Fruit fly (Drosophila melanogaster) Kc167 (cell line): ENCODE results near the gene CG9018.

Experiments used
- Myc ChIP-seq: fragments of >200 bp; optimal IDR thresholded peaks from 2 replicates; lab custom pipeline; 2017; ENCODE audit warnings: missing external identifiers
- Sin3A ChIP-seq: fragments of >200 bp; optimal IDR thresholded peaks from 2 replicates; lab custom pipeline; 2018; ENCODE audit warnings: missing external identifiers
- h ChIP-seq: fragments of >200 bp; optimal IDR thresholded peaks from 3 replicates; lab custom pipeline; 2018; ENCODE audit warnings: missing external identifiers
- insv ChIP-seq: fragments of >200 bp; optimal IDR thresholded peaks from 3 replicates; lab custom pipeline; 2018; ENCODE audit warnings: missing external identifiers
- psq ChIP-seq: fragments of >200 bp; optimal IDR thresholded peaks from 2 replicates; lab custom pipeline; 2017; ENCODE audit warnings: missing external identifiers
- ttk ChIP-seq: sonication (Bioruptor generic); optimal IDR thresholded peaks from 2 replicates; lab custom pipeline; 2017; ENCODE audit warnings: missing external identifiers

Gene CG9018

DNA sequence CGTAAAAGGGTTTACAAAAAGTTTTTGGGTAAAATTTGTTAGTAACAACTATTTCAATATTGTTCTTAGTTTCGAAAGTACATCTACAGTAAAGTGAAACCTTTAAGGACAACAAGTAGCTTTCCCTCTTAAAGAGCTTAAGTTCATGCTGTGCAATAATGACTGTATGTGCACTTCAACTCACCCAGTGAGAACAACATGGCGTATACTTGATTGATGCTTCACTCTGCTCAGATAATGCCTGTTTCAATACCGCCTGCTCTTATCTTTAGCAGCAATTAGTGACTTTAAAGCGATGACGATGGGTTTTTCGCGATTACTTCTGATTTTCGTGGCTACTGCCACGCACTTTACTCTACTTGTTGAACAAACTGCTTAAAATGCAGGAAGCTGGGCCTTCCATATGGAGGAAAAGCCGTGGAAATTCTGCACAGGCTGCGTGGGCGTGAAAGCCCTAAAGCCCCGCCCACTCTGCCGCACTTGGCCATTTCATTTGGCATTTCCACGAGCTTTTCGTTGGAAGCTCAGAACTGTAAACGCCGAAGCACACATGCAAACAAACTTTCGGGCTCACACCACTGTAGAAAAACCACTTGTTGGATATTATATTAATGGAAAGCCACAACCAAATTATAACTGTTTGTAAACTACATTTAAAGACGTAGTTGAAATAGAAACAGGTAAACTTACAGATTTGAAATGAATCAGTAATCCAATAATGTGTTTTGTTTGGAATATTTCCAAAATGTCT, 19.7 kb upstream of the CG9018 start:
- no peak for TF ChIP-seq Sin3A (lab: Kevin White, UChicago)
- TF ChIP-seq h (lab: Kevin White, UChicago): no peak
- TF ChIP-seq Myc: no peak
- TF ChIP-seq psq (lab: Kevin White, UChicago): no peak
- no peak for TF ChIP-seq insv (lab: Kevin White, UChicago)
- TF ChIP-seq ttk (lab: Kevin White, UChicago): no peak

DNA sequence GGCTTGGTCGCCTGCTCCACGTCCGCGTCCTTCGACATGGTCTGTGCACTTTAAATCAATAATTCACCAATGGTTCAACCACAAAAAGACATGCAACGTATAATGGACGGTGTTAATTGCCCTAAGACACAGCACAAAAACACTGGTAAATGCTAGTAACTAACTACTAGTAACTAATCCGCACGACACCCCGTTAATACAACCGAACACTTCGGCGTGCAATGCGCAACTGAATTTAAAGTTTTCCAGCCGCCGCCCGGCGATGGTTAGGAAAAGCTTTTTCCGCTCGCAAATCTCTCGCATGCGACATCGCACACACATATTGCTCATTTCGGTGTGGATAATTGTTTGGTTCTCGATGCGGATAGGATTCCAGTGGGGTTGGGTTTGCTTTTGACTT, 18.9 kb upstream of the CG9018 start:
- TF ChIP-seq ttk (lab: Kevin White, UChicago) (no peak), h (lab: Kevin White, UChicago) (no peak), psq (lab: Kevin White, UChicago) (no peak), Sin3A (lab: Kevin White, UChicago) (no peak), Myc (no peak), insv (lab: Kevin White, UChicago) (no peak)

DNA sequence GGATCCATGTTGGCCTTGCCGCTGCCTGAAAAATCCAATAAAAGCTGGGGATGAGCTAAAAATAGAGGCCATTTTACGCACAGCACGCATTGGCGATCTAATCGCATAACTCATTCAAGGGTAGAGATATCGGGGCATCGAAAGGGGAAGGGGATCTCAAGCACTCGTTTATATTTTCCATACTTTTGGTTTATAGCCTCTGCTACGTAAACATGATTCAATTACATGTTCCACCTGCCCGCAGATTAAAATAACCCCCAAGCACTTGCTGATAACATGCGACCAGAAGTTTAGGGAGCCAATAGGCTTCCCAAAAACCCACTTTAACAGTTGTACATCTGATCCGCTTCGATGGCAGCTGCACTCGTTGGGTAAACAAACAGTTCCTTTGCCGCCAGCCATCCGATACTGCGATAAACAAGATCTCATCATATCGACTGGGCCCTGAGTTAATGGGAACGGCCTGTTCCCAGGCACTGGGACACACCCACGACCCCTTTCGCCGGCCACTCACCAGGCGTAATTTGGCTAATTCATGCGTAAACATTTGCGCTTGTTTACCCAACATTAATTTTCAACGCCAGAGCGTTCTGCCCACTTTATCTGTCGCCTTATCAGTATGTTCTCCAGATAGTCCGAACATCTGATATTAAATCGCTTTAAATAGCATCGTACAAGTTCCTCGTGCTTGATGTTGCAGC, 17.2 kb upstream of the CG9018 start:
- TF ChIP-seq Myc (no peak), h (lab: Kevin White, UChicago) (no peak), Sin3A (lab: Kevin White, UChicago) (no peak), psq (lab: Kevin White, UChicago) (no peak), insv (lab: Kevin White, UChicago) (no peak), ttk (lab: Kevin White, UChicago) (no peak)

DNA sequence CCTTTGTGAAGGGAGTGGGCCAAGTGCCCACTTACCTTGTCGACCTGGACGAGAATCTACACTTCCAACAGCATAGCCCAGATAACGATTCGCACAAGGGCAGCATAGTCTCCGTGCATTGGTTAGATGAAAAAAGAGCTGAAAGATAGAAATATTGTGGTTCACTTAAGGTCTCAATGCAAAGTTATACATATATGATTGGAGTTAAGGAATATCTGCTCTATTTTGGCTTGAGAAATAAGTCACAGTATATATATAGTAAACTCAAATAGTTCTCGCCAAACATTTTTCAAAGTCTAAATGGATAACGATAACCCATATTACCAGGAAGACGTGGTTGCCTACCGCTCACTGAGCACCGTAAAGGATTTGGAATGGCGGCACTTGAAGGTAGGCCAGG, 11.5 kb upstream of the CG9018 start, which contains the start of gene CG32305:
Gene CG32305 (plus strand): TSS at position 301 of the 400 bp plus-strand sequence.
- TF ChIP-seq insv (lab: Kevin White, UChicago): no peak
- TF ChIP-seq psq (lab: Kevin White, UChicago): no peak
- no peak for TF ChIP-seq Myc
- no peak for TF ChIP-seq h (lab: Kevin White, UChicago)
- no peak for TF ChIP-seq Sin3A (lab: Kevin White, UChicago)
- no peak for TF ChIP-seq ttk (lab: Kevin White, UChicago)

DNA sequence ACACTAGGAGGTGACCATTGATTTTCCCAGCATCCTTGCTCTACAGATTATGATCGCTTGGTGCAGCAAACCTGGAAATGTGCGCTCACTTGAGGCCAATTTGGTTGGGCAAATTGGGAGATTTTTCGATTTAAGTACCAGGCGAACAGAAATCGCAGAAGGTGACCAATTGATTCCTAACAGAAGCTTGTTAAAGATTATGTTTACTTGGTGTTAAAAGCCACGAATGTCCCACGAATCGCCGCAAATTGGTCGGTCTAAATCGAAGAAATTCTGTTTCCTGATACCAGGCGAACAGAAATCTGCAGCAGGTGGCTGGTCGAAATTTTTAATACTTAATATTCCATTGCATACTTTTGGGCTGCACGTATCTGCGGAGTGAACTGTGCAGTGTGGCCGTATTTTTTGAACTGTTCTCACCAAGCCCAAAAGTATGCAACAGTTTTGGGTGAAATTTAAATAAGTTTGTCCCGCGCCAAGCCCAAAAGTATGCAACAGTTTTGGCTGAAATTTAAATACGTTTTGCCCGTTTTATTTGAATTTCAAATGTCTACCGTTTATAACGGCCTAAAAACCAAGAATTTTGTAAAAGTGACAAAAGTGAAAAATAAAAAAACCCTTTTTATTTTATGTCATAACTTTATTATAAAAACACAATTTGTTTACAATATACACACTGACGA, 7.1 kb upstream of the CG9018 start, which contains the start of gene CG32301:
Gene CG32301 (plus strand): TSS at position 633 of the 683 bp plus-strand sequence.
- TF ChIP-seq psq (lab: Kevin White, UChicago) (no peak), ttk (lab: Kevin White, UChicago) (no peak), Sin3A (lab: Kevin White, UChicago) (no peak), h (lab: Kevin White, UChicago) (no peak), insv (lab: Kevin White, UChicago) (no peak), Myc (no peak)

DNA sequence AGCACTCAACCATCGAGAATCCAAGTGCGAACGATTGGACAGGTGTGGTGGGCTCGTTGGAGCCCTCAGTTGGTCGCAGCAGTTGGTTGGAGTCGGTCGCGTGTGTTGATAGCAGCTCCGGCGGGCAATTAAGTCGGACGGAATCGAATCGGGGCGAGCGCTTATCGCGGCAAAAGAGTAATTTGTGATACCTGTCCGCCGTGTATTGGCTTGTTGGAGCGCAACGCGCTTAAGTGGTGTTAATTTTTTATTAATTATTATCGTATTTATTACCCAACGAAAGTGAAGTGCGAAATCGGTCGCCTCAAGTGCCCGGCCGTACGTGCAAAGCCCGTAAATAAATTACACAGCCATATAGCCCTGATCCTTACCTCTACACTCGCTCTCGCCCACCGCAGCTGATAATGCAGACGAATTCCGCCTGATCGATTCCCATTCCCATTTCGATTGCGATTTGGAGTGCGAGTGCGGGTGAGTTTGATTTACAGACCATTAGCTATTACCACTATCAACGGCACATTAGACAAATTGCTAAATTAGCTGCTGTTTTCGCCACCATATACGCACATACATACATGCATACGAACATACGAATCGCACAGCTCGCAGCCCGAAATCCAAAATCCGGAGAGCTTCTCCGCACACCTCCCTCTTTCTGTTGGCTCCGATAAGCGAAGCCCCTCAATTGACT, 812 bp upstream of the CG9018 start, which contains the start of gene ACXD:
Gene ACXD (plus strand): TSS at position 66 of the 691 bp plus-strand sequence.
- no peak for TF ChIP-seq Myc

DNA sequence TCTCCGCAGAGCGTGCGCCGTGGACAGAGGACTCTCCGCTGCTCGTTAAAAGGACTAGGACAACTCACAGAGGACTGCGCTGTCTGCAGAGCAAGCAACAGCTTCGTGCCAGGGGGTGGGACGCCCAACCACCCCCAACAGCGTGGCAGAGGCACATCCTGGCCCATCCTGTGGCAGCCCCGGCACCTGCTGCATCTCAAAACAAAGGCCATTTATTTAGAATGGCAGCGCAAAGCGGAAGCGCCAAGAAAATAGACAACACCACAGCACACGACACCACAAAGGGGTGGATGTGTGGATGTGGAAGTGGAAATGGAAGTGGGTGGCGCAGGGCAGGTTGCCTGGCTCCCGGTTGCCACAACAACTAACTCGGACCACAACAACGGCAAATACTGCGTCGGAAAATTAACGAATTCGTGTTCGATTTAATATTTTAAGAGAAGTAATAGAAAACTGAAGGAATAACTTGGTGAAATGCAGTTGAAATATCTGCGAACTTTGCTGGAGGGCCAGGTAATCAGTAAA, 7.6 kb downstream of the CG9018 start, which contains the start of gene Oseg2:
Gene Oseg2 (plus strand): TSS at position 475 of the 525 bp plus-strand sequence.
- no peak for TF ChIP-seq h (lab: Kevin White, UChicago)
- TF ChIP-seq ttk (lab: Kevin White, UChicago): no peak
- no peak for TF ChIP-seq insv (lab: Kevin White, UChicago)
- TF ChIP-seq Sin3A (lab: Kevin White, UChicago): no peak
- TF ChIP-seq Myc: no peak
- TF ChIP-seq psq (lab: Kevin White, UChicago): no peak

DNA sequence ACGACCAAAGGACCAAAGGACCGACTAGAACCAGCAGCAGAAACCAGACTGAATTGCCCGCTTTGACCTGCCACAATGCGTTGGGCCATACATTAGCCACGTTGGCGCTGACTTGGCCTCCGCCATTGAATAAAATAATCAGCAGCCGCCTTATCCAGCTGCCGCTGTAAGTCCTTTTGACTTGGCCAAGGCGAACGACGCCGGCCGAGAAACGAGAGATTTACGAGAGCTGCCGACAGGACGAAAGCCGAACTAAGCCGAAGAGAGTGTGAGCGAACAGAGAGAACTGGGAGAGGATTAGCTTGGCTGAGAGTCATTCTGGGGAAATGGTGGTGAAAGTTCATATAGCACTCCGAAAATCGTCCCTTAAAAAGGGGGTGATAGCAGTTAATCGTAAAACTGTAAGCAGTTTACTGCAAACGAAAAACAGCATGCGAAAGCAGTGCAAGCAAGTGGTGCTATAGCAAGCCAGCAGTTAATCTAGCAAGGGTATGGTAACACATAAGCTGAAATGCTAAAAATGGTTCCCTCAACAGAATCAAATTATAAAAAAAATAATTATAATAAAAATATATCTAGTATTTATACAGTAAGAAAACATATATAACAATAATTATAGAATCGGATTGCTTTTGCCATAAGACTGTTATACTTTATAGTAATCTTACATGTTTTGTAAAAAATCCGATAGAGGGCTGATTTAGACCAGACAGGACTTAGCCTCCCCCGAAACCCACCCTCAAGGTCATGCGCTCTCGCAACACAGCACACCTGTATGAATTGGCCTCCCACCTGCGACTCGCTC, 8.3 kb downstream of the CG9018 start:
- TF ChIP-seq Sin3A (lab: Kevin White, UChicago) (no peak), ttk (lab: Kevin White, UChicago) (no peak), insv (lab: Kevin White, UChicago) (no peak), Myc (no peak), h (lab: Kevin White, UChicago) (no peak), psq (lab: Kevin White, UChicago) (no peak)

DNA sequence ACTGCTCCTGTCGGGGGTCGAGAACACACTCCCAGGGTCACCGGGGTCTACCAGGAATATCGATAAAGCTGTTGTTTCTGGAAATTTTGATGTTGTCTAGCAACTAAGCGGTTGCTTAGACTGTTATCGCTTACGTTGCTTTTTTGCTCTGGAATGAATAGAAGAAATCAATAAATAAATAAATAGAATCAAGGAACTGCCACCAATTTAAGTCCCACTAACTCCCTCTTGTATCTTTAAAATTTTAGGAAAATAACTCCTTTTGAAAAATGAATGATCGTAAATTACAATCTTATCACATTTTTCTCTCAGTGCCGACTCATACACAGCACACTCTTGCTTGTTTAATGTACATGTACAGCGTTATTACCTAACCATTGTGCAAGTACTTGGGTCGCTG, 24.5 kb downstream of the CG9018 start, which contains the start of gene CG15878:
Gene CG15878 (minus strand): TSS at position 101 of the 400 bp plus-strand sequence.
- TF ChIP-seq Myc (no peak), psq (lab: Kevin White, UChicago) (no peak), h (lab: Kevin White, UChicago) (no peak), insv (lab: Kevin White, UChicago) (no peak), Sin3A (lab: Kevin White, UChicago) (no peak), ttk (lab: Kevin White, UChicago) (no peak)

DNA sequence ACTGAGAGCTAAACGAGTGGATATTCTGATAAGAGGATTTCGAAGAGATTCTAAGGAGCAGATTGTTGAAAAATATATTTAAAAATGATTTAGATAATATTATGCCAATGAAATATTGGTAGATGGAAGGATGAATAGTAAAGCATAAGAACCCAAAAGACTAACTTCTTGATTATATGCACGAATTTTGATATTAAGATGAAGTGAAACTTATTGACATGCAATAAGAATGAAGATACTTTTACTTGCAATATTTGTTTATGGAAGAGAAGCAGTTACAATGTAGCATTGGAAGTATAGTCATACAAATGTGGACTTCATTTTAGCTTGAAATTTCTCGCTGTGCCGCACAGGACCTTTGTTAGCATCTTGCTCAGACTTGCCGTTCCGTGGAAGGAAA, 40.2 kb downstream of the CG9018 start, which contains the start of gene CG8960:
Gene CG8960 (plus strand): TSS at position 301 of the 400 bp plus-strand sequence.
- TF ChIP-seq h (lab: Kevin White, UChicago) (no peak), ttk (lab: Kevin White, UChicago) (no peak), insv (lab: Kevin White, UChicago) (no peak), Sin3A (lab: Kevin White, UChicago) (no peak), psq (lab: Kevin White, UChicago) (no peak), Myc (no peak)
